Fruit fly (Drosophila melanogaster) whole organism, adult: ENCODE data around the gene CG15423.

Source experiments
- CG11617 ChIP-seq: fragments of 200-800 bp; sonication (Bioruptor generic); optimal IDR thresholded peaks from 2 replicates; lab custom pipeline; 2017; ENCODE audit warnings: mild to moderate bottlenecking, missing biosample characterization, missing genetic modification reagents, missing genetic modification characterization
- CG12768 ChIP-seq: fragments of 200-800 bp; sonication (Bioruptor generic); optimal IDR thresholded peaks from 2 replicates; lab custom pipeline; 2017; ENCODE audit warnings: missing biosample characterization, missing genetic modification characterization, mild to moderate bottlenecking, moderate library complexity, missing genetic modification reagents
- CG14711 ChIP-seq: fragments of 200-800 bp; sonication (Bioruptor generic); optimal IDR thresholded peaks from 2 replicates; lab custom pipeline; 2018; ENCODE audit warnings: missing biosample characterization, mild to moderate bottlenecking, missing genetic modification characterization, moderate library complexity
- CG1620 ChIP-seq: fragments of 200-800 bp; sonication (Bioruptor generic); optimal IDR thresholded peaks from 2 replicates; lab custom pipeline; 2016; ENCODE audit warnings: missing biosample characterization, missing genetic modification characterization
- CG33017 ChIP-seq: fragments of 200-800 bp; sonication (Bioruptor generic); optimal IDR thresholded peaks from 2 replicates; lab custom pipeline; 2018; ENCODE audit warnings: missing biosample characterization, mild to moderate bottlenecking, missing genetic modification characterization, moderate library complexity
- CG5204 ChIP-seq: fragments of 200-800 bp; sonication (Bioruptor generic); optimal IDR thresholded peaks from 2 replicates; lab custom pipeline; 2016; ENCODE audit warnings: missing biosample characterization, missing genetic modification characterization
- CG7101 ChIP-seq: fragments of 200-800 bp; sonication (Bioruptor generic); optimal IDR thresholded peaks from 2 replicates; lab custom pipeline; 2018; ENCODE audit warnings: missing biosample characterization, mild to moderate bottlenecking, missing genetic modification characterization, moderate library complexity
- Clk ChIP-seq: fragments of 200-800 bp; sonication (Bioruptor generic); optimal IDR thresholded peaks from 2 replicates; lab custom pipeline; 2017; ENCODE audit warnings: missing biosample characterization, missing genetic modification characterization
- Crg-1 ChIP-seq: fragments of 200-800 bp; sonication (Bioruptor generic); optimal IDR thresholded peaks from 2 replicates; lab custom pipeline; 2016; ENCODE audit warnings: missing biosample characterization, missing genetic modification characterization
- Hr96 ChIP-seq: fragments of 200-800 bp; sonication (Bioruptor generic); optimal IDR thresholded peaks from 2 replicates; lab custom pipeline; 2016; ENCODE audit warnings: missing biosample characterization, missing genetic modification characterization
- Mnt ChIP-seq: fragments of 200-800 bp; sonication (Bioruptor generic); optimal IDR thresholded peaks from 2 replicates; lab custom pipeline; 2016; ENCODE audit warnings: missing biosample characterization, mild to moderate bottlenecking, missing genetic modification characterization
- bab1 ChIP-seq: fragments of 200-800 bp; sonication (Bioruptor generic); optimal IDR thresholded peaks from 3 replicates; lab custom pipeline; 2019; ENCODE audit warnings: missing biosample characterization, mild to moderate bottlenecking, missing genetic modification characterization, moderate library complexity
- cic ChIP-seq: fragments of 200-800 bp; sonication (Bioruptor generic); optimal IDR thresholded peaks from 2 replicates; lab custom pipeline; 2017; ENCODE audit warnings: missing biosample characterization, mild to moderate bottlenecking, missing genetic modification characterization, moderate library complexity
- cnc ChIP-seq, 2 experiments: fragments of >200 bp; optimal IDR thresholded peaks; 2 replicates each; lab custom pipeline; 2017
- kay ChIP-seq: fragments of 200-800 bp; sonication (Bioruptor generic); peaks from one replicate; lab custom pipeline; 2016; ENCODE audit warnings: missing biosample characterization, missing genetic modification characterization, borderline replicate concordance
- ovo ChIP-seq: fragments of 200-800 bp; sonication (Bioruptor generic); optimal IDR thresholded peaks from 2 replicates; lab custom pipeline; 2016; ENCODE audit warnings: missing biosample characterization, missing genetic modification characterization
- pad ChIP-seq: fragments of 200-800 bp; sonication (Bioruptor generic); optimal IDR thresholded peaks from 3 replicates; lab custom pipeline; 2017; ENCODE audit warnings: missing biosample characterization, missing genetic modification characterization, mild to moderate bottlenecking, moderate library complexity, missing genetic modification reagents
- tj ChIP-seq: fragments of 200-800 bp; sonication (Bioruptor generic); optimal IDR thresholded peaks from 3 replicates; lab custom pipeline; 2017; ENCODE audit warnings: missing biosample characterization, mild to moderate bottlenecking, missing genetic modification characterization, moderate library complexity
- toe ChIP-seq: fragments of 200-800 bp; sonication (Bioruptor generic); optimal IDR thresholded peaks from 2 replicates; lab custom pipeline; 2016; ENCODE audit warnings: missing biosample characterization, missing genetic modification characterization

The CG15423 gene

DNA sequence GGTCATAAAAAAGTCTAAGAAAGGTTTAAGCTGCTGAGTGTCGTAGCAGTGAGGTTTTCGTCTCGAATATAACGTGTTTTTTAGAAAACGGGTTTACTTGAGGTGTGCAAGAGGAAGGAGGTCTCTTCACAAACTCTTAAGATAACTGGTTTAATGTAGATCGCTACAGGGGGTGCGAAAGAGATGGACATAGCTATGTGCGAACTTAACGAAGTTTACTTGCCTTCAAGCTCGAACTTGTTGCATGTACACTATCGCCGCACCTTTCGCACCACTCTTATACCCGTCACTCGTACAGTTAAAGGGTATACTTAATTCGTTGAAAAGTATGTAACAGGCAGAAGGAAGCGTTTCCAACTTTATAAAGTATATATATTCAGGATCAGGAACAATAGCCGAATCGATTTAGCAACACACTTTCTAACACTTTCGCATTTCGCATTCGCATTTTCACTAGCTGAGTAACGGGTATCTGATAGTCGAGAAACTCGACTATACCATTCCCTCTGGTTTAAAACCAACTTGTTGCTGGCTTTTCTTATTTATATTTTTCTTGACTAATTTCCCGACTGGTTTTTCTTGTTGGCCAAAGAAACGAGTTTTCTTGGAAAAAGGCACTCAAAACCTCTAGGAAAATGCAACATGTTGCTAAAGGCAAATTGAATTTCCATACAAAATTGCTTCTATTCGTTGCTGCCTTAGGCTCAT is 24.5 kb downstream of the CG15423 start:
- TF ChIP-seq Hr96 (GFP tag; lab: Kevin White, UChicago): no peak
- no peak for TF ChIP-seq CG14711 (tag; lab: Kevin White, UChicago)
- TF ChIP-seq pad (GFP tag; lab: Kevin White, UChicago): peak; percentile 90
- no peak for TF ChIP-seq kay (GFP tag; lab: Kevin White, UChicago)
- no peak for TF ChIP-seq bab1 (GFP tag; lab: Kevin White, UChicago)
- peak; percentile 13 for TF ChIP-seq CG5204 (GFP tag; lab: Kevin White, UChicago)
- TF ChIP-seq CG12768 (GFP tag; lab: Kevin White, UChicago): no peak
- TF ChIP-seq cnc (optimal IDR thresholded peaks at IDR 0.05; lab: Kevin White, UChicago): no peak
- TF ChIP-seq Clk (GFP tag; lab: Kevin White, UChicago): no peak
- TF ChIP-seq ovo (GFP tag; lab: Kevin White, UChicago): no peak

dm6 chr2L:4031203-4032096 is 25.6 kb downstream of the CG15423 start, which contains the start of gene ed:
TSS of gene ed (plus strand) at chr2L:4031377.
- no peak for TF ChIP-seq Crg-1
- TF ChIP-seq bab1 (GFP tag; lab: Kevin White, UChicago): no peak
- no peak for TF ChIP-seq CG12768 (GFP tag; lab: Kevin White, UChicago)
- TF ChIP-seq pad (GFP tag; lab: Kevin White, UChicago): peak; percentile 66
- TF ChIP-seq Mnt (GFP tag; lab: Kevin White, UChicago): peak; percentile 7
- TF ChIP-seq Clk (GFP tag; lab: Kevin White, UChicago): no peak
- no peak for TF ChIP-seq kay (GFP tag; lab: Kevin White, UChicago)
- TF ChIP-seq CG7101: no peak
- TF ChIP-seq CG1620 (GFP tag; lab: Kevin White, UChicago): no peak
- no peak for TF ChIP-seq CG11617 (GFP tag; lab: Kevin White, UChicago)
- TF ChIP-seq cic (GFP tag; lab: Kevin White, UChicago): no peak
- TF ChIP-seq tj (GFP tag; lab: Kevin White, UChicago): peak; percentile 29
- TF ChIP-seq CG33017: no peak

DNA sequence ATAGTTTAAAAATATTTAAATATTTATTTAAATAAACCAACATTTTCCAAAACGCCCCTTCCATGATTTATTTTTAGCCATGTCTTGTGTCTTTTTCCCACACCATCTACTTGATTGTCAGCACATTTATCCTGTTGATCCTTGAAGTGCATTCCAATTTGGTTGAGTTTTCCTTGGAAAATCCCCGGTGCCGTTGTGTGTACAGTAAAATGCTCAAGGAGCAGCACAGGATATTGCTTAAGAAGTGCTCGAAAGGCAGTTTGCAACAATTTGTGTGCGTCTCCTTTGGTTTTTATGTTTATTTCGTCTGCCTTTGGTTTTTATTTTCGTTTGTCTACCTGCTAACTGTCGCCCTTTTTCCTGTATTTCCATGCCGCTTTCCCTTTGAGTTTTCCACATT is 28.5 kb downstream of the CG15423 start:
- TF ChIP-seq CG12768 (GFP tag; lab: Kevin White, UChicago) (no peak), cnc (optimal IDR thresholded peaks at IDR 0.05; lab: Kevin White, UChicago) (no peak), CG14711 (tag; lab: Kevin White, UChicago) (no peak), tj (GFP tag; lab: Kevin White, UChicago) (no peak), pad (GFP tag; lab: Kevin White, UChicago) (no peak), ovo (GFP tag; lab: Kevin White, UChicago) (no peak), toe (GFP tag; lab: Kevin White, UChicago) (no peak), kay (GFP tag; lab: Kevin White, UChicago) (no peak), Hr96 (GFP tag; lab: Kevin White, UChicago) (no peak), bab1 (GFP tag; lab: Kevin White, UChicago) (no peak), Mnt (GFP tag; lab: Kevin White, UChicago) (no peak), CG11617 (GFP tag; lab: Kevin White, UChicago) (no peak), cic (GFP tag; lab: Kevin White, UChicago) (no peak), CG5204 (GFP tag; lab: Kevin White, UChicago) (no peak), CG33017 (no peak), Crg-1 (no peak)

DNA sequence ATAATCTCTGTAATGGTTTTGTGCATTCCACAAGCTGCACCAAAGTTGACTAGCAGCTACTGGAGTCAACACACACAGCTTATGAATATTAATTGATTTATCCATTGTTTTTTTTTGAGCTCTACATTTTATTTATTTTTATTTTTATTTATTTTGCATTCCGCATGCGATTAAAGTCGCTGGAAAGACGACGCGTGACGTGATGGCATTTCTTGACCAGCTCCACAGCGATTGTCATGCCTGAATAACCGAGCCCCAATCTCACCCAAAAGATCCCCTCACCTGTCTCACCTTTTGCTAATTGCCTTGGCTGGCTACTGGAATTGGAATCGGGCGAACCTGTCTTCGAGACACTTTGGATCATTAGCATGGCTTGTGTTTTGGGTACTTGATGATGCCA is 30.5 kb downstream of the CG15423 start:
- TF ChIP-seq toe (GFP tag; lab: Kevin White, UChicago) (no peak), tj (GFP tag; lab: Kevin White, UChicago) (no peak), CG14711 (tag; lab: Kevin White, UChicago) (no peak), ovo (GFP tag; lab: Kevin White, UChicago) (no peak)

DNA sequence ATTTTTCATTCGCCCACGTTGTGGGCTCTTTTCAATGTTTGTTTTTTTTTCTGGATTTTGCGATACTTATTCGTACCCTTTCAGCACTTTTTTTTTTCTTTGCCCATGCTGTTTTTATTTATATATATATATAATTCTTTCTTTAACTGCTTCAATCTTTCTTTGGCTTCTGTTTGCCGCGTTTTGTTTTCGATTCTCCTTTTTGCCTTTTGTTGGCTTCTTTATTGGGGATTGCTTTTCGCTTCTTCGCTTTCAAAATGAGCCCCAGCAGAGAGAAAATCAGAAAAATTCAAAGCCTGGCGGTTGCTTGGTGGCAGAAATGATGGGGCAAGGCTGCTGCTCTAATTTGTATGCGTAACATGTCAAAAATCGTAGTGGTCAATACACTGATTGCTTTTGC is 31.2 kb downstream of the CG15423 start:
- no peak for TF ChIP-seq cic (GFP tag; lab: Kevin White, UChicago)
- TF ChIP-seq toe (GFP tag; lab: Kevin White, UChicago): no peak
- TF ChIP-seq CG1620 (GFP tag; lab: Kevin White, UChicago): no peak
- peak; percentile 26 for TF ChIP-seq tj (GFP tag; lab: Kevin White, UChicago)
- no peak for TF ChIP-seq kay (GFP tag; lab: Kevin White, UChicago)
- TF ChIP-seq CG7101: no peak
- no peak for TF ChIP-seq ovo (GFP tag; lab: Kevin White, UChicago)
- no peak for TF ChIP-seq pad (GFP tag; lab: Kevin White, UChicago)
- no peak for TF ChIP-seq CG11617 (GFP tag; lab: Kevin White, UChicago)

DNA sequence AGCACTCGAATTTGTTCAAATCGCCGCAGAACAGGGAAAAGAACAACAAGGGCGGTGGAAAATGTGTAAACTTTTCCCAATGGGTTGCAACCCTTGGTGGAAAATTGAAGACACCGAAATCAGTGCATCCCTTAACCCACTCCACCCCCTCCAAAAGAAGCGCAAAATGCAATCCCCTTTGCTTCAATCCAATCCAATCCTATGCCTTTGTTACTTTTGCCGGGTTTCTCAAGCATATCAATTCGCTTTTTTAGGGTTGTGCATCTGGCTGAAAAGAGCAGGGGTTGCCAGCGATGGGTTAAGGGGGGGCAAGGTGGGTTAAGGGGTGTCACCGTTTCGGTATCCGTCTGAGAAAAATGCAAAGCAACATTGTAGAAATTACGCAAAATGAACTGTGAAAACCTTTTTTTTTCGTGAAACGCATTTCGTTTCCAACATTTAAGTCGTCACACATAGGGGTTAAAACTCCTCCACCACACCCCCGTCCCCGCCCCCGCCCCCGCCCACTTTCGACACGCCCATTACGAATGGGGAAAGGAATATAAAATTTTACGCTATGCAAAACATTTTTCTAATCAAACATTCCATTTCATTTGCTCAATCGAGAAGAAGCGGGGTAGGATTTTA is 32.3 kb downstream of the CG15423 start:
- TF ChIP-seq kay (GFP tag; lab: Kevin White, UChicago) (no peak), CG12768 (GFP tag; lab: Kevin White, UChicago) (no peak), cic (GFP tag; lab: Kevin White, UChicago) (no peak), ovo (GFP tag; lab: Kevin White, UChicago) (no peak), CG7101 (no peak), CG11617 (GFP tag; lab: Kevin White, UChicago) (no peak), Clk (GFP tag; lab: Kevin White, UChicago) (no peak), tj (GFP tag; lab: Kevin White, UChicago) (no peak), CG14711 (tag; lab: Kevin White, UChicago) (no peak), CG1620 (GFP tag; lab: Kevin White, UChicago) (no peak), pad (GFP tag; lab: Kevin White, UChicago) (no peak), Hr96 (GFP tag; lab: Kevin White, UChicago) (no peak), toe (GFP tag; lab: Kevin White, UChicago) (no peak)
